Worm (Caenorhabditis elegans): ENCODE data around the gene arcp-1.

The arcp-1 gene

ce11 chrIII:3701411-3702310 lies 57.6 kb downstream of the arcp-1 start, which contains the start of the genes pdi-1 and C14B1.2 (continued):
- no peak for TF ChIP-seq nhr-10 (tag; optimal IDR thresholded peaks at IDR 0.05)
- no peak for TF ChIP-seq ZK337.2 (GFP tag; IDR thresholded peaks at IDR 0.05)
- TF ChIP-seq ztf-7 (tag; optimal IDR thresholded peaks at IDR 0.05) = no peak
- no peak for TF ChIP-seq ctbp-1 (GFP tag; IDR thresholded peaks at IDR 0.05)
- no peak for TF ChIP-seq D1046.2 (GFP tag; IDR thresholded peaks at IDR 0.05)
- TF ChIP-seq gei-8 (GFP tag; optimal IDR thresholded peaks at IDR 0.05) = no peak
- peak; percentile 59; the same call in 1 of the 2 replicates for TF ChIP-seq egl-43 (GFP tag; IDR thresholded peaks at IDR 0.05)
- no peak for TF ChIP-seq fos-1 (tag; optimal IDR thresholded peaks at IDR 0.05)
- TF ChIP-seq mdt-29 (GFP tag; IDR thresholded peaks at IDR 0.05) = no peak
- no peak for TF ChIP-seq daf-16 (GFP tag; optimal IDR thresholded peaks at IDR 0.05)
- TF ChIP-seq daf-16 (tag; optimal IDR thresholded peaks at IDR 0.05) = peak; percentile 2
- TF ChIP-seq F10B5.3 (tag; optimal IDR thresholded peaks at IDR 0.05) = no peak
- peak; percentile 66 for TF ChIP-seq T20F7.1 (GFP tag; optimal IDR thresholded peaks at IDR 0.05)
- TF ChIP-seq nhr-25 (tag; optimal IDR thresholded peaks at IDR 0.05; ENCODE audit: borderline replicate concordance, insufficient read depth) = peak; percentile 83
- TF ChIP-seq lim-7 (GFP tag; IDR thresholded peaks at IDR 0.05) = 0 out of 2 replicates have a peak, but pooled peaks have one; percentile 55
- peak; percentile 34 for TF ChIP-seq rbr-2 (tag; optimal IDR thresholded peaks at IDR 0.05)
- no peak for TF ChIP-seq nhr-11 (tag; optimal IDR thresholded peaks at IDR 0.05)
- TF ChIP-seq lin-15B (tag; optimal IDR thresholded peaks at IDR 0.05) = no peak
- peak; percentile 35 for TF ChIP-seq mes-2 (tag; optimal IDR thresholded peaks at IDR 0.05; ENCODE audit: poor library complexity, severe bottlenecking)
- peak; percentile 56 for TF ChIP-seq dpl-1 (GFP tag; optimal IDR thresholded peaks at IDR 0.05)
- TF ChIP-seq nhr-41 (GFP tag; IDR thresholded peaks at IDR 0.05) = peak; percentile 64; the same call in 1 of the 2 replicates
- TF ChIP-seq daf-19 (GFP tag; conservative IDR thresholded peaks at IDR 0.05) = no peak
- no peak for TF ChIP-seq snpc-4 (tag; optimal IDR thresholded peaks at IDR 0.05)
- TF ChIP-seq nhr-6 (tag; optimal IDR thresholded peaks at IDR 0.05) = peak; percentile 77
- peak; percentile 82 for TF ChIP-seq hlh-11 (tag; optimal IDR thresholded peaks at IDR 0.05)
- TF ChIP-seq lin-38 (GFP tag; IDR thresholded peaks at IDR 0.05) = peak; percentile 64
- no peak for TF ChIP-seq unc-62 (GFP tag; optimal IDR thresholded peaks at IDR 0.05 in 1 of 2)
- no peak for TF ChIP-seq unc-62 (tag; optimal IDR thresholded peaks at IDR 0.05)
- no peak for TF ChIP-seq mxl-2 (GFP tag; conservative IDR thresholded peaks at IDR 0.05)

- TF ChIP-seq nhr-28 (tag; optimal IDR thresholded peaks at IDR 0.05) (no peak), mdt-29 (GFP tag; IDR thresholded peaks at IDR 0.05) (no peak), nhr-25 (tag; optimal IDR thresholded peaks at IDR 0.05; ENCODE audit: borderline replicate concordance, insufficient read depth) (no peak), zip-11 (GFP tag; IDR thresholded peaks at IDR 0.05) (no peak), ces-1 (GFP tag; optimal IDR thresholded peaks at IDR 0.05) (no peak), lin-13 (GFP tag; optimal IDR thresholded peaks at IDR 0.05) (no peak), tag-97 (GFP tag; IDR thresholded peaks at IDR 0.05) (no peak), T26A8.4 (GFP tag; IDR thresholded peaks at IDR 0.05) (peak; percentile 66), php-3 (GFP tag; IDR thresholded peaks at IDR 0.05) (no peak), Y75B8A.6 (GFP tag; IDR thresholded peaks at IDR 0.05) (0 out of 2 replicates have a peak, but pooled peaks have one; percentile 22), arid-1 (GFP tag; conservative IDR thresholded peaks at IDR 0.05) (0 out of 2 replicates have a peak, but pooled peaks have one; percentile 10), mxl-2 (GFP tag; conservative IDR thresholded peaks at IDR 0.05) (no peak), hif-1 (tag; optimal IDR thresholded peaks at IDR 0.05) (no peak), hlh-11 (tag; optimal IDR thresholded peaks at IDR 0.05) (no peak), nhr-237 (tag; optimal IDR thresholded peaks at IDR 0.05) (no peak), F44E2.7 (GFP tag; IDR thresholded peaks at IDR 0.05) (no peak), F49E8.2 (tag; optimal IDR thresholded peaks at IDR 0.05; ENCODE audit: borderline replicate concordance) (no peak), mes-2 (tag; optimal IDR thresholded peaks at IDR 0.05; ENCODE audit: poor library complexity, severe bottlenecking) (no peak), lin-38 (GFP tag; IDR thresholded peaks at IDR 0.05) (peak; percentile 46), ceh-20 (GFP tag; IDR thresholded peaks at IDR 0.05) (no peak), lin-29 (GFP tag; IDR thresholded peaks at IDR 0.05) (no peak), F26F4.8 (GFP tag; conservative IDR thresholded peaks at IDR 0.05) (no peak), snpc-1.2 (GFP tag; IDR thresholded peaks at IDR 0.05) (no peak), T20F7.1 (GFP tag; optimal IDR thresholded peaks at IDR 0.05) (no peak), duxl-1 (tag; optimal IDR thresholded peaks at IDR 0.05; ENCODE audit: poor library complexity) (peak; percentile 70)
These were observed 59.9 kb downstream of the arcp-1 start, which contains the start of gene cyn-9 for ce11 chrIII:3699275-3699674. cyn-9 (minus strand) TSS chrIII:3699640.

Data from whole organism, L4 larva.